Fruit fly (Drosophila melanogaster) whole organism, embryonic: ENCODE data around the gene wda.

ENCODE experiments used
- Ada2b ChIP-seq: fragments of 200-800 bp; sonication (Bioruptor generic); IDR thresholded peaks from 2 replicates; pipeline ENCODE4 v1.3.6; 2022; ENCODE audit warnings: missing biosample characterization, missing genetic modification characterization
- Asciz ChIP-seq: fragments of 200-800 bp; sonication (Bioruptor generic); optimal IDR thresholded peaks from 2 replicates; lab custom pipeline; 2017; ENCODE audit warnings: missing biosample characterization, mild to moderate bottlenecking, missing genetic modification characterization, missing genetic modification reagents
- CG10209 ChIP-seq: fragments of 200-800 bp; sonication (Bioruptor generic); optimal IDR thresholded peaks from 3 replicates; lab custom pipeline; 2017; ENCODE audit warnings: missing biosample characterization, mild to moderate bottlenecking, missing genetic modification characterization, missing genetic modification reagents
- CG10321 ChIP-seq: fragments of 200-800 bp; sonication (Bioruptor generic); IDR thresholded peaks from 2 replicates; pipeline ENCODE4 v1.3.6; 2022; ENCODE audit warnings: missing biosample characterization, missing genetic modification characterization
- CG10366 ChIP-seq: fragments of 200-800 bp; sonication (Bioruptor generic); IDR thresholded peaks from 2 replicates; pipeline ENCODE4 v1.3.6; 2022; ENCODE audit warnings: missing biosample characterization, missing genetic modification characterization
- CG10565 ChIP-seq: fragments of 200-800 bp; sonication (Bioruptor generic); optimal IDR thresholded peaks from 3 replicates; lab custom pipeline; 2016; ENCODE audit warnings: missing biosample characterization, mild to moderate bottlenecking, missing genetic modification characterization
- CG12659 ChIP-seq: fragments of 200-800 bp; sonication (Bioruptor generic); optimal IDR thresholded peaks from 3 replicates; lab custom pipeline; 2017; ENCODE audit warnings: mild to moderate bottlenecking, missing biosample characterization, missing genetic modification reagents, missing genetic modification characterization
- CG17612 ChIP-seq: fragments of 200-800 bp; sonication (Bioruptor generic); IDR thresholded peaks from 2 replicates; pipeline ENCODE4 v1.3.6; 2022; ENCODE audit warnings: missing biosample characterization, missing genetic modification characterization
- CG1832 ChIP-seq: fragments of 200-800 bp; sonication (Bioruptor generic); optimal IDR thresholded peaks from 2 replicates; lab custom pipeline; 2017; ENCODE audit warnings: missing biosample characterization, mild to moderate bottlenecking, missing genetic modification characterization, inconsistent platforms
- CG31365 ChIP-seq: fragments of 200-800 bp; sonication (Bioruptor generic); optimal IDR thresholded peaks from 2 replicates; lab custom pipeline; 2018; ENCODE audit warnings: missing biosample characterization, mild to moderate bottlenecking, missing genetic modification characterization
- CG42726 ChIP-seq: fragments of 200-800 bp; sonication (Bioruptor generic); IDR thresholded peaks from 2 replicates; pipeline ENCODE4 v1.3.6; 2022; ENCODE audit warnings: missing biosample characterization, missing genetic modification characterization; ENCODE audit not compliant: partially characterized antibody
- CG4820 ChIP-seq: fragments of 200-800 bp; sonication (Bioruptor generic); optimal IDR thresholded peaks from 3 replicates; lab custom pipeline; 2016; ENCODE audit warnings: missing biosample characterization, missing genetic modification characterization
- CG5953 ChIP-seq: fragments of 200-800 bp; sonication (Bioruptor generic); IDR thresholded peaks from 2 replicates; pipeline ENCODE4 v1.3.6; 2022; ENCODE audit warnings: missing biosample characterization, missing genetic modification characterization
- CG6683 ChIP-seq: fragments of 200-800 bp; sonication (Bioruptor generic); optimal IDR thresholded peaks from 2 replicates; lab custom pipeline; 2017; ENCODE audit warnings: missing biosample characterization, mild to moderate bottlenecking, missing genetic modification characterization, missing genetic modification reagents
- CG7745 ChIP-seq: fragments of 200-800 bp; sonication (Bioruptor generic); optimal IDR thresholded peaks from 2 replicates; lab custom pipeline; 2018; ENCODE audit warnings: missing biosample characterization, mild to moderate bottlenecking, missing genetic modification characterization, moderate library complexity
- CG7786 ChIP-seq: fragments of 200-800 bp; sonication (Bioruptor generic); optimal IDR thresholded peaks from 2 replicates; lab custom pipeline; 2016; ENCODE audit warnings: missing biosample characterization, missing genetic modification characterization
- CG7839 ChIP-seq: fragments of 200-800 bp; sonication (Bioruptor generic); optimal IDR thresholded peaks from 3 replicates; lab custom pipeline; 2018; ENCODE audit warnings: missing biosample characterization, mild to moderate bottlenecking, missing genetic modification characterization, moderate library complexity
- CG8089 ChIP-seq: fragments of 200-800 bp; sonication (Bioruptor generic); optimal IDR thresholded peaks from 3 replicates; lab custom pipeline; 2016; ENCODE audit warnings: missing biosample characterization, missing genetic modification characterization
- CG8944 ChIP-seq: fragments of 200-800 bp; sonication (Bioruptor generic); optimal IDR thresholded peaks from 3 replicates; lab custom pipeline; 2016; ENCODE audit warnings: missing biosample characterization, missing genetic modification characterization
- CTCF ChIP-seq: fragments of 200-800 bp; sonication (Bioruptor generic); optimal IDR thresholded peaks from 2 replicates; lab custom pipeline; 2017; ENCODE audit warnings: missing biosample characterization, mild to moderate bottlenecking, missing genetic modification characterization, moderate library complexity
- Dref ChIP-seq: fragments of 200-800 bp; sonication (Bioruptor generic); IDR thresholded peaks from 2 replicates; pipeline ENCODE4 v1.3.6; 2022; ENCODE audit warnings: missing biosample characterization, missing genetic modification characterization
- Gsc ChIP-seq: fragments of 200-800 bp; sonication (Bioruptor generic); IDR thresholded peaks from 2 replicates; pipeline ENCODE4 v1.3.6; 2022; ENCODE audit warnings: missing biosample characterization, missing genetic modification characterization
- HLH54F ChIP-seq: fragments of 200-800 bp; sonication (Bioruptor generic); optimal IDR thresholded peaks from 3 replicates; lab custom pipeline; 2016; ENCODE audit warnings: missing biosample characterization, missing genetic modification characterization
- HmgZ ChIP-seq: fragments of 200-800 bp; sonication (Bioruptor generic); optimal IDR thresholded peaks from 2 replicates; lab custom pipeline; 2018; ENCODE audit warnings: missing biosample characterization, mild to moderate bottlenecking, missing genetic modification characterization
- Jarid2 ChIP-seq: fragments of 200-800 bp; sonication (Bioruptor generic); optimal IDR thresholded peaks from 3 replicates; lab custom pipeline; 2017; ENCODE audit warnings: mild to moderate bottlenecking, missing biosample characterization, missing genetic modification reagents, missing genetic modification characterization
- Kr ChIP-seq: fragments of 200-800 bp; sonication (Bioruptor generic); optimal IDR thresholded peaks from 2 replicates; lab custom pipeline; 2017; ENCODE audit warnings: missing biosample characterization, mild to moderate bottlenecking, missing genetic modification characterization
- Meics ChIP-seq: fragments of 200-800 bp; sonication (Bioruptor generic); optimal IDR thresholded peaks from 2 replicates; lab custom pipeline; 2017; ENCODE audit warnings: missing biosample characterization, mild to moderate bottlenecking, missing genetic modification characterization
- Mes4 ChIP-seq: fragments of 200-800 bp; sonication (Bioruptor generic); optimal IDR thresholded peaks from 2 replicates; lab custom pipeline; 2016; ENCODE audit warnings: missing biosample characterization, missing genetic modification characterization
- NC2β ChIP-seq: fragments of 200-800 bp; sonication (Bioruptor generic); optimal IDR thresholded peaks from 2 replicates; lab custom pipeline; 2016; ENCODE audit warnings: missing biosample characterization, missing genetic modification characterization
- Nf-YA ChIP-seq: fragments of 200-800 bp; sonication (Bioruptor generic); IDR thresholded peaks from 2 replicates; pipeline ENCODE4 v1.3.6; 2022; ENCODE audit warnings: missing biosample characterization, missing genetic modification characterization
- PHDP ChIP-seq: fragments of 200-800 bp; sonication (Bioruptor generic); optimal IDR thresholded peaks from 3 replicates; lab custom pipeline; 2018; ENCODE audit warnings: missing biosample characterization, mild to moderate bottlenecking, missing genetic modification characterization, moderate library complexity
- Scr ChIP-seq: fragments of 200-800 bp; sonication (Bioruptor generic); IDR thresholded peaks from 2 replicates; pipeline ENCODE4 v1.3.6; 2022; ENCODE audit warnings: missing biosample characterization, missing genetic modification characterization; ENCODE audit not compliant: partially characterized antibody
- danr ChIP-seq: fragments of 200-800 bp; sonication (Bioruptor generic); IDR thresholded peaks from 2 replicates; pipeline ENCODE4 v1.3.6; 2022; ENCODE audit warnings: missing biosample characterization, missing genetic modification characterization
- dimm ChIP-seq: fragments of 200-800 bp; sonication (Bioruptor generic); IDR thresholded peaks from 2 replicates; pipeline ENCODE4 v1.3.6; 2022; ENCODE audit warnings: missing biosample characterization, missing genetic modification characterization
- en ChIP-seq: fragments of 200-800 bp; sonication (Bioruptor generic); optimal IDR thresholded peaks from 2 replicates; lab custom pipeline; 2016; ENCODE audit warnings: missing biosample characterization, missing genetic modification characterization
- esg ChIP-seq: fragments of 200-800 bp; sonication (Bioruptor generic); conservative IDR thresholded peaks from 2 replicates; pipeline ENCODE4 v1.3.6; 2022; ENCODE audit warnings: missing biosample characterization, missing genetic modification characterization
- gt ChIP-seq: fragments of 200-800 bp; sonication (Bioruptor generic); IDR thresholded peaks from 2 replicates; pipeline ENCODE4 v1.3.6; 2022; ENCODE audit warnings: missing biosample characterization, missing genetic modification characterization
- ken ChIP-seq: fragments of 200-800 bp; sonication (Bioruptor generic); IDR thresholded peaks from 3 replicates; pipeline ENCODE4 v1.3.6; 2022; ENCODE audit warnings: missing biosample characterization, missing genetic modification characterization
- mirr ChIP-seq: fragments of 200-800 bp; sonication (Bioruptor generic); optimal IDR thresholded peaks from 3 replicates; lab custom pipeline; 2018; ENCODE audit warnings: missing biosample characterization, mild to moderate bottlenecking, missing genetic modification characterization
- nau ChIP-seq: fragments of 200-800 bp; sonication (Bioruptor generic); optimal IDR thresholded peaks from 3 replicates; lab custom pipeline; 2017; ENCODE audit warnings: missing biosample characterization, mild to moderate bottlenecking, missing genetic modification characterization, missing genetic modification reagents
- pfk ChIP-seq: fragments of 200-800 bp; sonication (Bioruptor generic); optimal IDR thresholded peaks from 2 replicates; lab custom pipeline; 2018; ENCODE audit warnings: missing biosample characterization, mild to moderate bottlenecking, missing genetic modification characterization, moderate library complexity
- pho ChIP-seq: fragments of 200-800 bp; sonication (Bioruptor generic); optimal IDR thresholded peaks from 2 replicates; lab custom pipeline; 2016; ENCODE audit warnings: missing biosample characterization, missing genetic modification characterization
- phol ChIP-seq: fragments of 200-800 bp; sonication (Bioruptor generic); optimal IDR thresholded peaks from 3 replicates; lab custom pipeline; 2018; ENCODE audit warnings: missing biosample characterization, mild to moderate bottlenecking, missing genetic modification characterization, moderate library complexity
- pita ChIP-seq: fragments of 200-800 bp; sonication (Bioruptor generic); optimal IDR thresholded peaks from 2 replicates; lab custom pipeline; 2017; ENCODE audit warnings: missing biosample characterization, mild to moderate bottlenecking, missing genetic modification characterization
- prd ChIP-seq, 3 experiments: fragments of >200 bp in 2 of 3; fragments of 200-800 bp in 1 of 3; sonication (Bioruptor generic) in 1 of 3; optimal IDR thresholded peaks in 2 of 3; IDR thresholded peaks in 1 of 3; 2 replicates in 2 of 3; 3 replicates in 1 of 3; pipeline versions ENCODE4 v1.3.6 to Lab custom; 2017 to 2022; ENCODE audit warnings: missing biosample characterization in 1 of 3, missing genetic modification characterization in 1 of 3
- pros ChIP-seq: fragments of 200-800 bp; sonication (Bioruptor generic); optimal IDR thresholded peaks from 3 replicates; lab custom pipeline; 2019; ENCODE audit warnings: missing biosample characterization, mild to moderate bottlenecking, missing genetic modification characterization, moderate library complexity
- psq ChIP-seq: fragments of 200-800 bp; sonication (Bioruptor generic); optimal IDR thresholded peaks from 2 replicates; lab custom pipeline; 2017; ENCODE audit warnings: missing biosample characterization, missing genetic modification characterization
- sim ChIP-seq: fragments of 200-800 bp; sonication (Bioruptor generic); IDR thresholded peaks from 2 replicates; pipeline ENCODE4 v1.3.6; 2022; ENCODE audit warnings: missing biosample characterization, missing genetic modification characterization
- slbo ChIP-seq: fragments of 200-800 bp; sonication (Bioruptor generic); IDR thresholded peaks from 2 replicates; pipeline ENCODE4 v1.3.6; 2022; ENCODE audit warnings: missing biosample characterization, missing genetic modification characterization
- tgo ChIP-seq: fragments of 200-800 bp; sonication (Bioruptor generic); IDR thresholded peaks from 3 replicates; pipeline ENCODE4 v1.3.6; 2022; ENCODE audit warnings: missing biosample characterization, missing genetic modification characterization
- zfh2 ChIP-seq: fragments of 200-800 bp; sonication (Bioruptor generic); optimal IDR thresholded peaks from 2 replicates; lab custom pipeline; 2016; ENCODE audit warnings: missing biosample characterization, missing genetic modification characterization

The wda gene

DNA sequence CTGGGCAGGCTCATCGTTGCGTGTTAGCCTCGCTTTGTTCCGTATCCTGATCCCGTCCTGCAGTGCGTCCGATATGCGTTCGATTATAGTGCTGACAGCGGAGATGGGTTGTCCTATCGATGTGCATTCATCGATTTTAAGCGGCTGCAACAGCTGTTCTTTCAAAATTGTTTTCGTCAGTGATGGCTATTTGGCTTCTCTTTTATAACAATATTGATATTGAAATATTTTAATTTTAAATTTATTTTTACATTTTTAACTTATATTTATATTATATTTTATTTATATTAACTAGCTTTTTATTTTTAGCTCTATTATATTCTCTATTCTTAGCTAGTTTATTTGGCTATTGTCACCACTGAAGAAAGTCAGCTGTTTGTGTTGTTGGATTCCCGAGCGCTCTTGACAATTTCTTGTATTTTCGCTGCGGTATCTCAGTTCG is at the start of gene wda, which contains the start of gene Pex11c (continued):
- no peak for TF ChIP-seq CG8944
- TF ChIP-seq Nf-YA (GFP tag; lab: Robert Waterston, UW) = 0 out of 2 replicates have a peak, but pooled peaks have one; percentile 17
- TF ChIP-seq CG7745 (tag; lab: Kevin White, UChicago) = peak; percentile 2
- TF ChIP-seq CG6683 (GFP tag; lab: Kevin White, UChicago) = peak; percentile 52
- TF ChIP-seq CG7786 (GFP tag; lab: Kevin White, UChicago) = peak; percentile 39
- 0 out of 2 replicates have a peak, but pooled peaks have one; percentile 40 for TF ChIP-seq CG17612 (GFP tag; lab: Robert Waterston, UW)
- TF ChIP-seq psq (GFP tag; lab: Kevin White, UChicago) = peak; percentile 61
- no peak for TF ChIP-seq Mes4 (GFP tag; lab: Kevin White, UChicago)
- TF ChIP-seq CG4820 = peak; percentile 58
- peak; percentile 80 for TF ChIP-seq ken (GFP tag; lab: Robert Waterston, UW)
- TF ChIP-seq Meics = peak; percentile 75
- TF ChIP-seq pros (GFP tag; lab: Kevin White, UChicago) = no peak
- no peak for TF ChIP-seq Kr (GFP tag; lab: Kevin White, UChicago)
- TF ChIP-seq Asciz (GFP tag; lab: Kevin White, UChicago) = peak; percentile 45
- TF ChIP-seq Jarid2 (GFP tag; lab: Kevin White, UChicago) = peak; percentile 51
- TF ChIP-seq CG7839 = peak; percentile 89
- peak; percentile 87 for TF ChIP-seq esg (GFP tag; lab: Robert Waterston, UW)
- peak; percentile 86 for TF ChIP-seq CG10366
- peak; percentile 92 for TF ChIP-seq slbo (GFP tag; lab: Robert Waterston, UW)
- peak; percentile 80 for TF ChIP-seq gt (GFP tag; lab: Robert Waterston, UW)
- no peak for TF ChIP-seq prd (optimal IDR thresholded peaks at IDR 0.05; lab: Kevin White, UChicago)
- TF ChIP-seq prd (GFP tag; IDR thresholded peaks at IDR 0.05; lab: Robert Waterston, UW) = no peak; the same call in 1 of the 3 replicates
- TF ChIP-seq CG8089 = no peak
- TF ChIP-seq mirr (GFP tag; lab: Kevin White, UChicago) = no peak
- no peak; the same call in 1 of the 2 replicates for TF ChIP-seq dimm (GFP tag; lab: Robert Waterston, UW)
- no peak for TF ChIP-seq en (GFP tag; lab: Kevin White, UChicago)
- no peak for TF ChIP-seq pfk (GFP tag; lab: Kevin White, UChicago)
- TF ChIP-seq zfh2 = peak; percentile 52
- TF ChIP-seq CG10209 (GFP tag; lab: Kevin White, UChicago) = peak; percentile 92
- TF ChIP-seq HLH54F = no peak
- TF ChIP-seq phol (tag; lab: Kevin White, UChicago) = peak; percentile 84
- TF ChIP-seq CG1832 (GFP tag; lab: Kevin White, UChicago) = no peak
- TF ChIP-seq Dref (GFP tag; lab: Robert Waterston, UW) = peak; percentile 79
- TF ChIP-seq tgo (GFP tag; lab: Robert Waterston, UW) = peak; percentile 96
- TF ChIP-seq danr = peak; percentile 70
- peak; percentile 68 for TF ChIP-seq CG5953
- TF ChIP-seq CG31365 (tag; lab: Kevin White, UChicago) = no peak
- TF ChIP-seq pho = no peak
- peak; percentile 19 for TF ChIP-seq NC2β (GFP tag; lab: Kevin White, UChicago)
- peak; percentile 92 for TF ChIP-seq CG12659 (GFP tag; lab: Kevin White, UChicago)
- peak; percentile 42 for TF ChIP-seq HmgZ (tag; lab: Kevin White, UChicago)
- no peak for TF ChIP-seq CG10565 (GFP tag; lab: Kevin White, UChicago)
- no peak for TF ChIP-seq sim (GFP tag; lab: Robert Waterston, UW)
- no peak for TF ChIP-seq pita (GFP tag; lab: Kevin White, UChicago)
- TF ChIP-seq Scr (GFP tag; lab: Robert Waterston, UW) = peak; percentile 74
- TF ChIP-seq CTCF (GFP tag; lab: Kevin White, UChicago) = no peak
- TF ChIP-seq nau = no peak
- TF ChIP-seq PHDP (tag; lab: Kevin White, UChicago) = peak; percentile 92
- peak; percentile 23; the same call in 1 of the 2 replicates for TF ChIP-seq CG10321 (GFP tag; lab: Robert Waterston, UW)
- TF ChIP-seq CG42726 (GFP tag; lab: Robert Waterston, UW) = peak; percentile 41; the same call in 1 of the 2 replicates
- no peak for TF ChIP-seq Gsc (GFP tag; lab: Robert Waterston, UW)
- TF ChIP-seq Ada2b = no peak; the same call in none of the 2 replicates
